Worm (Caenorhabditis elegans) whole organism, L4/young adult: ENCODE results near the gene decr-1.3.

Source experiments
- W03F9.2 ChIP-seq: fragments of 150-350 bp; optimal IDR thresholded peaks from 2 replicates; lab custom pipeline; 2014; ENCODE audit warnings: missing biosample characterization, missing genetic modification characterization
- dao-5 ChIP-seq: sonication (generic microtip); optimal IDR thresholded peaks from 2 replicates; lab custom pipeline; 2016; ENCODE audit warnings: missing genotype, missing genetic modification characterization, moderate library complexity, missing compliant biosample characterization
- him-1 ChIP-seq: sonication (generic microtip); optimal IDR thresholded peaks from 2 replicates; lab custom pipeline; 2016; ENCODE audit warnings: missing genotype, missing genetic modification reagents, missing genetic modification characterization, missing compliant biosample characterization

The decr-1.3 gene

ce11 chrII:8160916-8161315, 12.4 kb downstream of the decr-1.3 start:
- no peak for TF ChIP-seq him-1 (tag; lab: Kevin White, UChicago)

ce11 chrII:8157991-8158390, 15.4 kb downstream of the decr-1.3 start, which contains the start of gene pch-2:
Gene pch-2, plus strand, starts transcription at chrII:8158349.
- no peak for TF ChIP-seq him-1 (tag; lab: Kevin White, UChicago)
- TF ChIP-seq W03F9.2 (tag; lab: Kevin White, UChicago): no peak
- TF ChIP-seq dao-5 (tag; lab: Kevin White, UChicago): no peak

ce11 chrII:8156845-8157373, 16.4 kb downstream of the decr-1.3 start, which contains the start of the genes tub-1 and tmem-138:
Gene tub-1, minus strand, starts transcription at chrII:8156945.
Gene tmem-138, plus strand, starts transcription at chrII:8157323.
- no peak for TF ChIP-seq him-1 (tag; lab: Kevin White, UChicago)
- TF ChIP-seq dao-5 (tag; lab: Kevin White, UChicago): no peak
- no peak for TF ChIP-seq W03F9.2 (tag; lab: Kevin White, UChicago)

- TF ChIP-seq dao-5 (tag; lab: Kevin White, UChicago) (no peak), W03F9.2 (tag; lab: Kevin White, UChicago) (no peak), him-1 (tag; lab: Kevin White, UChicago) (no peak)
Measured at ce11 chrII:8152711-8153325, 20.5 kb downstream of the decr-1.3 start.

- TF ChIP-seq W03F9.2 (tag; lab: Kevin White, UChicago): no peak
- TF ChIP-seq dao-5 (tag; lab: Kevin White, UChicago): no peak
- TF ChIP-seq him-1 (tag; lab: Kevin White, UChicago): no peak
Measured at ce11 chrII:8149930-8150329, 23.4 kb downstream of the decr-1.3 start, which contains the start of gene F10B5.3. Gene F10B5.3, minus strand, starts transcription at chrII:8150030.

- TF ChIP-seq dao-5 (tag; lab: Kevin White, UChicago) (no peak), him-1 (tag; lab: Kevin White, UChicago) (no peak), W03F9.2 (tag; lab: Kevin White, UChicago) (no peak)
Measured at ce11 chrII:8144543-8144942, 28.8 kb downstream of the decr-1.3 start, which contains the start of gene F10B5.2. Gene F10B5.2, plus strand, starts transcription at chrII:8144762.

- TF ChIP-seq dao-5 (tag; lab: Kevin White, UChicago) (no peak), him-1 (tag; lab: Kevin White, UChicago) (no peak), W03F9.2 (tag; lab: Kevin White, UChicago) (peak; percentile 76)
Measured at ce11 chrII:8143278-8143931, 29.9 kb downstream of the decr-1.3 start, which contains the start of the genes ints-11 and rpl-10. Gene ints-11, minus strand, starts transcription at chrII:8143478. Gene rpl-10, plus strand, starts transcription at chrII:8143881.

- TF ChIP-seq W03F9.2 (tag; lab: Kevin White, UChicago) (no peak), dao-5 (tag; lab: Kevin White, UChicago) (no peak), him-1 (tag; lab: Kevin White, UChicago) (no peak)
Measured at ce11 chrII:8141135-8141534, 32.2 kb downstream of the decr-1.3 start.

- TF ChIP-seq him-1 (tag; lab: Kevin White, UChicago) (no peak), dao-5 (tag; lab: Kevin White, UChicago) (no peak), W03F9.2 (tag; lab: Kevin White, UChicago) (no peak)
Measured at ce11 chrII:8138015-8138546, 35.3 kb downstream of the decr-1.3 start, which contains the start of gene cdc-48.2. Gene cdc-48.2, plus strand, starts transcription at chrII:8138496.

ce11 chrII:8137379-8137778, 36.0 kb downstream of the decr-1.3 start:
- TF ChIP-seq dao-5 (tag; lab: Kevin White, UChicago) (no peak), him-1 (tag; lab: Kevin White, UChicago) (no peak)

ce11 chrII:8136818-8137217, 36.5 kb downstream of the decr-1.3 start, which contains the start of gene ctns-1:
Gene ctns-1, minus strand, starts transcription at chrII:8136918.
- TF ChIP-seq W03F9.2 (tag; lab: Kevin White, UChicago) (no peak), dao-5 (tag; lab: Kevin White, UChicago) (no peak), him-1 (tag; lab: Kevin White, UChicago) (no peak)

ce11 chrII:8135953-8136352, 37.4 kb downstream of the decr-1.3 start:
- TF ChIP-seq W03F9.2 (tag; lab: Kevin White, UChicago): no peak
- TF ChIP-seq him-1 (tag; lab: Kevin White, UChicago): no peak
- no peak for TF ChIP-seq dao-5 (tag; lab: Kevin White, UChicago)

ce11 chrII:8131413-8131966, 41.9 kb downstream of the decr-1.3 start:
- TF ChIP-seq dao-5 (tag; lab: Kevin White, UChicago) (no peak), him-1 (tag; lab: Kevin White, UChicago) (peak; percentile 67)
